Worm (Caenorhabditis elegans): Measurements from ENCODE around the gene T09A5.4.

The T09A5.4 gene

DNA sequence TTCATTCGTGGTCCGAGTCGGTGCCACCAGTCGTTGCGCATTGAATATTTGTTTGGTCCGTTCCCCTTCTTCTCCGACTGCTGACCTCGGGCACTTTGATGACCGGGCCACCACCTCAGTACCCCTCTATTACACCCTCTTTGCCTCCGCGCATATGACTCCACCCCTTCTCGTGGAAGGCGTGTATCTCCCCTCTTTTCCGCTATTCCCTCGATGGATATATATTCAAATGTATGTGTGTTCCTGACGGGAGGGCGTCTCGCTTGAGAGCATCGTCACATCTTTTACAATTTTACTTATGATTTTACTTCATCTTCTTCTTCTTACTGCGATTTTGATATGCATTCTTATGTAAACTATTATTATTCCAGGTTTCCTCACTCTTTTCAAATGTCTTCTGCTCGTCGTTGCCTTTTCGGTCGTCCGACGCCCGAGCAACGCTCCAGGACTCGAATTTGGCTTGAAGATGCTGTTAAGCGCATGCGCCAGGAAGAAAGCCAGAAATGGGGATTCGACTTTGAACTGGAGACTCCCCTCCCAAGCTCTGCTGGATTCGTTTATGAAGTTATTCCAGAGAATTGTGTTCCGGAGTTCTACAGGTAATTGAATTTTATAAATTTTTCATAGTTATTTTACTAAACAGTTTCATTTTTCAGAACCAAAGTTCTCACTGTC lies 35.0 kb upstream of the T09A5.4 start, which contains the start of gene cki-1:
Gene cki-1 (plus strand): TSS at position 372 of the 675 bp plus-strand sequence.
- TF ChIP-seq snpc-4 (tag; optimal IDR thresholded peaks at IDR 0.05) = no peak
- TF ChIP-seq ceh-43 (GFP tag; optimal IDR thresholded peaks at IDR 0.05) = peak; percentile 15
- peak; percentile 55 for TF ChIP-seq M03D4.4 (tag; optimal IDR thresholded peaks at IDR 0.05)
- TF ChIP-seq elt-1 (tag; optimal IDR thresholded peaks at IDR 0.05; ENCODE audit: borderline replicate concordance, insufficient read depth) = peak; percentile 23
- TF ChIP-seq ceh-39 (tag; optimal IDR thresholded peaks at IDR 0.05) = no peak
- no peak for TF ChIP-seq nhr-237 (tag; optimal IDR thresholded peaks at IDR 0.05)
- peak; percentile 8 for TF ChIP-seq lin-13 (tag; optimal IDR thresholded peaks at IDR 0.05)
- TF ChIP-seq zip-8 (tag; optimal IDR thresholded peaks at IDR 0.05) = no peak
- TF ChIP-seq elt-3 (tag; optimal IDR thresholded peaks at IDR 0.05) = no peak
- no peak for TF ChIP-seq lsy-2 (tag; optimal IDR thresholded peaks at IDR 0.05)
- no peak for TF ChIP-seq bed-3 (GFP tag; optimal IDR thresholded peaks at IDR 0.05)
- TF ChIP-seq nhr-28 (tag; optimal IDR thresholded peaks at IDR 0.05) = no peak
- no peak for TF ChIP-seq nhr-76 (tag; optimal IDR thresholded peaks at IDR 0.05)
- peak; percentile 3 for TF ChIP-seq ham-2 (GFP tag; optimal IDR thresholded peaks at IDR 0.05)
- no peak for TF ChIP-seq cnd-1 (tag; optimal IDR thresholded peaks at IDR 0.05)
- peak; percentile 98 for TF ChIP-seq nhr-2 (tag; optimal IDR thresholded peaks at IDR 0.05)
- TF ChIP-seq lin-32 (GFP tag; optimal IDR thresholded peaks at IDR 0.05) = no peak
- TF ChIP-seq unc-62 (GFP tag; optimal IDR thresholded peaks at IDR 0.05) = no peak
- peak; percentile 57 for TF ChIP-seq ztf-11 (tag; optimal IDR thresholded peaks at IDR 0.05)
- TF ChIP-seq blmp-1 (tag; optimal IDR thresholded peaks at IDR 0.05) = no peak
- peak; percentile 29 for TF ChIP-seq drap-1 (GFP tag; optimal IDR thresholded peaks at IDR 0.05)
- TF ChIP-seq pha-4 (tag; optimal IDR thresholded peaks at IDR 0.05) = peak; percentile 25
- no peak for TF ChIP-seq ceh-83 (GFP tag; optimal IDR thresholded peaks at IDR 0.05)
- no peak for TF ChIP-seq sem-2 (GFP tag; optimal IDR thresholded peaks at IDR 0.05)
- TF ChIP-seq nhr-12 (tag; optimal IDR thresholded peaks at IDR 0.05) = no peak
- no peak for TF ChIP-seq ces-1 (GFP tag; optimal IDR thresholded peaks at IDR 0.05)
- no peak for TF ChIP-seq unc-39 (tag; optimal IDR thresholded peaks at IDR 0.05)
- peak; percentile 42 for TF ChIP-seq mls-2 (tag; optimal IDR thresholded peaks at IDR 0.05)
- peak; percentile 54 for TF ChIP-seq hlh-1 (tag; optimal IDR thresholded peaks at IDR 0.05)
- no peak for TF ChIP-seq tbx-8 (GFP tag; optimal IDR thresholded peaks at IDR 0.05)
- peak; percentile 77 for TF ChIP-seq sptf-1 (tag; optimal IDR thresholded peaks at IDR 0.05)
- peak; percentile 49 for TF ChIP-seq unc-120 (tag; optimal IDR thresholded peaks at IDR 0.05; ENCODE audit: poor library complexity, severe bottlenecking)
- no peak for TF ChIP-seq flh-1 (GFP tag; optimal IDR thresholded peaks at IDR 0.05)
- no peak for TF ChIP-seq mep-1 (tag; optimal IDR thresholded peaks at IDR 0.05)
- TF ChIP-seq mab-5 (tag; optimal IDR thresholded peaks at IDR 0.05) = no peak

DNA sequence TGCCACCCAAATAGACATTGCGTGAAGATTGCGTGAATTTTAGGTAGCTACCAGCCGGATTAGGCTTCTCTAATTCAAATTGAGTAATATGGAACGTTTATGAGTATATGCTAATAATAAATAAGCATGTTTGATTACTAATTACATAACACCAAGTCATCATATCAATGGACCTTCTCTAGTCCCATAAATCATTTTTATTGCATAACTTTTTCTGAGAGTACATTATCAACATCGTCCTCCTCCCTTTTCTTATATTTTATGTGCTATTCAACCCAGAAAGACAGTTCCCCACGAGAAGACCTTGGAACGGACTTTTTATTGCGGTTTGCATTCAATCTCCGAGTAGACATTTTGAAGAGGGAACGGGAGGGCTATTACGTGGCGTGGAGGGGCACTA lies 33.7 kb upstream of the T09A5.4 start:
- TF ChIP-seq mab-5 (tag; optimal IDR thresholded peaks at IDR 0.05) (peak; percentile 46), sptf-1 (tag; optimal IDR thresholded peaks at IDR 0.05) (peak; percentile 49), zip-8 (tag; optimal IDR thresholded peaks at IDR 0.05) (peak; percentile 14), nhr-28 (tag; optimal IDR thresholded peaks at IDR 0.05) (no peak), nhr-237 (tag; optimal IDR thresholded peaks at IDR 0.05) (no peak), unc-62 (GFP tag; optimal IDR thresholded peaks at IDR 0.05) (peak; percentile 65), elt-1 (tag; optimal IDR thresholded peaks at IDR 0.05; ENCODE audit: borderline replicate concordance, insufficient read depth) (no peak), nhr-12 (tag; optimal IDR thresholded peaks at IDR 0.05) (peak; percentile 7), drap-1 (GFP tag; optimal IDR thresholded peaks at IDR 0.05) (no peak), blmp-1 (tag; optimal IDR thresholded peaks at IDR 0.05) (no peak), ztf-11 (tag; optimal IDR thresholded peaks at IDR 0.05) (peak; percentile 7), ceh-83 (GFP tag; optimal IDR thresholded peaks at IDR 0.05) (no peak), ham-2 (GFP tag; optimal IDR thresholded peaks at IDR 0.05) (peak; percentile 18), sem-2 (GFP tag; optimal IDR thresholded peaks at IDR 0.05) (no peak), elt-3 (tag; optimal IDR thresholded peaks at IDR 0.05) (no peak), nhr-2 (tag; optimal IDR thresholded peaks at IDR 0.05) (peak; percentile 79), mls-2 (tag; optimal IDR thresholded peaks at IDR 0.05) (no peak), nhr-76 (tag; optimal IDR thresholded peaks at IDR 0.05) (no peak), unc-120 (tag; optimal IDR thresholded peaks at IDR 0.05; ENCODE audit: poor library complexity, severe bottlenecking) (no peak), ces-1 (GFP tag; optimal IDR thresholded peaks at IDR 0.05) (peak; percentile 50), ceh-43 (GFP tag; optimal IDR thresholded peaks at IDR 0.05) (no peak), tbx-8 (GFP tag; optimal IDR thresholded peaks at IDR 0.05) (no peak), unc-39 (tag; optimal IDR thresholded peaks at IDR 0.05) (no peak), mep-1 (tag; optimal IDR thresholded peaks at IDR 0.05) (no peak), flh-1 (GFP tag; optimal IDR thresholded peaks at IDR 0.05) (no peak), snpc-4 (tag; optimal IDR thresholded peaks at IDR 0.05) (no peak), hlh-1 (tag; optimal IDR thresholded peaks at IDR 0.05) (no peak), lsy-2 (tag; optimal IDR thresholded peaks at IDR 0.05) (no peak), pha-4 (tag; optimal IDR thresholded peaks at IDR 0.05) (no peak), lin-13 (tag; optimal IDR thresholded peaks at IDR 0.05) (no peak), bed-3 (GFP tag; optimal IDR thresholded peaks at IDR 0.05) (no peak), lin-32 (GFP tag; optimal IDR thresholded peaks at IDR 0.05) (peak; percentile 21), cnd-1 (tag; optimal IDR thresholded peaks at IDR 0.05) (no peak), ceh-39 (tag; optimal IDR thresholded peaks at IDR 0.05) (no peak), M03D4.4 (tag; optimal IDR thresholded peaks at IDR 0.05) (peak; percentile 27)
